Fruit fly (Drosophila melanogaster) whole organism, embryonic: ENCODE measurements around the gene Vm26Ac.

ENCODE experiments used
- CG7928 ChIP-seq: fragments of 200-800 bp; sonication (Bioruptor generic); optimal IDR thresholded peaks from 2 replicates; lab custom pipeline; 2017; ENCODE audit warnings: missing biosample characterization, mild to moderate bottlenecking, missing genetic modification characterization
- Sox100B ChIP-seq: fragments of 200-800 bp; sonication (Bioruptor generic); optimal IDR thresholded peaks from 3 replicates; lab custom pipeline; 2018; ENCODE audit warnings: missing biosample characterization, mild to moderate bottlenecking, missing genetic modification characterization
- bbx ChIP-seq: fragments of 200-800 bp; sonication (Bioruptor generic); IDR thresholded peaks from 2 replicates; pipeline ENCODE4 v1.3.6; 2022; ENCODE audit warnings: missing biosample characterization, missing genetic modification characterization; ENCODE audit not compliant: partially characterized antibody
- pfk ChIP-seq: fragments of 200-800 bp; sonication (Bioruptor generic); optimal IDR thresholded peaks from 2 replicates; lab custom pipeline; 2018; ENCODE audit warnings: missing biosample characterization, mild to moderate bottlenecking, missing genetic modification characterization, moderate library complexity
- ranshi ChIP-seq: fragments of 200-800 bp; sonication (Bioruptor generic); IDR thresholded peaks from 2 replicates; pipeline ENCODE4 v1.3.6; 2022; ENCODE audit warnings: missing biosample characterization, missing genetic modification characterization
- sc ChIP-seq, 3 experiments: fragments of >200 bp in 2 of 3; fragments of 200-800 bp in 1 of 3; sonication (Bioruptor generic) in 1 of 3; optimal IDR thresholded peaks; 2 replicates in 2 of 3; 3 replicates in 1 of 3; lab custom pipeline; 2017; ENCODE audit warnings: mild to moderate bottlenecking in 1 of 3, missing biosample characterization in 1 of 3, missing genetic modification characterization in 1 of 3, missing genetic modification reagents in 1 of 3

dm6 chr2L:5988115-5989092 lies 30.0 kb upstream of the Vm26Ac start:
- TF ChIP-seq ranshi (GFP tag; lab: Robert Waterston, UW) (no peak), pfk (GFP tag; lab: Kevin White, UChicago) (no peak), Sox100B (no peak), CG7928 (GFP tag; lab: Kevin White, UChicago) (no peak), bbx (GFP tag; lab: Robert Waterston, UW) (no peak), sc (optimal IDR thresholded peaks at IDR 0.05; lab: Kevin White, UChicago) (no peak), sc (GFP tag; optimal IDR thresholded peaks at IDR 0.05; lab: Kevin White, UChicago) (no peak)
